Fruit fly (Drosophila melanogaster): ENCODE results near the gene Pc.

DNA sequence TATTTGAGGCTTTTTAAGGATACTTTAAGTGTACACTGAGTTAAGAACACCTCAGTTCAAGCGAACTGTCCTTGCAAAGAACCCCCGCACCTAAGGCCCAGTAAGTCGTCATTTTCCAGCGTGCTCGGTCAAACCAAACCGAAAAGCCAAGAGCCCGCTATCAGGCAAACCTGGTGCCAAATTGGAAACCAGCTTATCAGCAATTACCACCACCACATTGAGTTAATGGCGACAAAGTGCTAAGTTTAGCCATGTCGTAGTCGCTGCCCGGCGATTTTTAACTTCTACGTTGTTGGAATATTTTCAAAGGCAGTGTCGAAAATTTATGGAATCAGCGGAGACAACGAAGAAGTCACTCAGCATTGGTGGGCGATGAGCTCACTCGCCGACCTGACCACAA is 35.1 kb downstream of the Pc start:
- no peak for TF ChIP-seq CG12768 (GFP tag; optimal IDR thresholded peaks at IDR 0.05)
- TF ChIP-seq pad (GFP tag; optimal IDR thresholded peaks at IDR 0.05) = no peak
- TF ChIP-seq ovo (GFP tag; optimal IDR thresholded peaks at IDR 0.05) = no peak
- TF ChIP-seq cic (GFP tag; optimal IDR thresholded peaks at IDR 0.05) = no peak
- no peak for TF ChIP-seq CG5204 (GFP tag; optimal IDR thresholded peaks at IDR 0.05)
- no peak for TF ChIP-seq kay (GFP tag; ENCODE audit: borderline replicate concordance)
- TF ChIP-seq Crg-1 (GFP tag; optimal IDR thresholded peaks at IDR 0.05) = no peak
- no peak for TF ChIP-seq CG7101 (tag; optimal IDR thresholded peaks at IDR 0.05)
- TF ChIP-seq CG33017 (tag; optimal IDR thresholded peaks at IDR 0.05) = no peak
- TF ChIP-seq CG14711 (tag; optimal IDR thresholded peaks at IDR 0.05) = no peak
- no peak for TF ChIP-seq Hr96 (GFP tag; optimal IDR thresholded peaks at IDR 0.05)
- no peak for TF ChIP-seq tj (GFP tag; optimal IDR thresholded peaks at IDR 0.05)
